Worm (Caenorhabditis elegans): ENCODE results near the gene mks-1.
A peak's percentile ranks its signal among the peaks of the same experiment; 100 is the strongest.

mks-1 gene

DNA sequence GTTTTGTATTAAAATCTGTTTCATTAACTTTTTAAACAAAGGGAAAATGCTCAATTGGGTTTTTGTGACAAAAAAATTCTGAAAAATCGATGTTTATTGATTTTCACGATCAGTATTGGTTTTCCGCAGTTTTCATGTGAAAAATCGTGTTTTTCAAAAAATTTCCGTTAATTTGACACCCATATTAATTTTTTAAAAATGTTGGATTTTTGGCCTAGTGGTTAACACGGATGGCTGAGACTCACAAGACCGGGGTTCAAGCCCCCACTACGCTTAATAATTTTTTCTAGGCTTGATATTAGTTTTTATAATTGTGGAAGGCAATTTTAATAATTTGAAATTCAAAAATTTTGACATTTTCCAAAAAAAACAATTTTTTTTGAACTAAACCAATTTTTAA is 4.6 kb downstream of the mks-1 start:
- TF ChIP-seq lin-38 (GFP tag; IDR thresholded peaks at IDR 0.05) (peak; percentile 17; the same call in 1 of the 2 replicates), aha-1 (tag) (no peak)

DNA sequence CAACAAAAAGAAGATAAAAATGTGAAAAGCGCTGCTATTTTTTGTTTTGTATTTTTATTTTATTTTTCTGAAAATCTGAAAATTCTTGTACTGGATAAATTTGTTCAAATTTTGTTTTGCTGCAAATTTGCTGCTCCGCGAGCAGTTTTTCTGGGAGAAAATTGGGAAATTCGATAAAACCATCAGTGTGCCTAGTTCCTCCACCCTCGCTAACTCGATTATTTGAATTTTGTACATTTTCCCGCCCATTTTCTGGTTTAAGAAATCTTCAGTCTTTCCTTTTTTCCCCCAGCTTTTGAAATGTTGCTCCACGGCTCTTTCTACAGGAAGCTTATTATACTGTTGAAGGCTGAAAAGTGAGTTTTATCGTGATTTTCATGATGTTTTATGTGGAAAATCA is 5.1 kb downstream of the mks-1 start, which contains the start of gene R148.8:
R148.8 (plus strand) TSS at position 301 of the 400 bp plus-strand sequence.
- TF ChIP-seq set-16 (GFP tag; IDR thresholded peaks at IDR 0.05) (no peak), ztf-11 (tag; optimal IDR thresholded peaks at IDR 0.05) (no peak), duxl-1 (tag; optimal IDR thresholded peaks at IDR 0.05; ENCODE audit: poor library complexity) (no peak), hlh-30 (tag; optimal IDR thresholded peaks at IDR 0.05; ENCODE audit: insufficient read depth) (no peak), F49E8.2 (tag; optimal IDR thresholded peaks at IDR 0.05; ENCODE audit: borderline replicate concordance) (no peak), gei-8 (GFP tag; optimal IDR thresholded peaks at IDR 0.05) (no peak), nhr-42 (GFP tag; IDR thresholded peaks at IDR 0.05) (no peak), daf-19 (GFP tag; conservative IDR thresholded peaks at IDR 0.05) (no peak), nhr-6 (tag; optimal IDR thresholded peaks at IDR 0.05) (no peak), saeg-2 (GFP tag; IDR thresholded peaks at IDR 0.05) (no peak), nhr-41 (GFP tag; IDR thresholded peaks at IDR 0.05) (no peak), ceh-32 (tag; optimal IDR thresholded peaks at IDR 0.05; ENCODE audit: poor library complexity) (no peak), tag-97 (GFP tag; IDR thresholded peaks at IDR 0.05) (no peak), cey-2 (tag; optimal IDR thresholded peaks at IDR 0.05; ENCODE audit: borderline replicate concordance, insufficient read depth) (no peak), jun-1 (tag; optimal IDR thresholded peaks at IDR 0.05) (no peak), lin-15B (tag; optimal IDR thresholded peaks at IDR 0.05) (no peak), lin-39 (tag; optimal IDR thresholded peaks at IDR 0.05) (no peak), nhr-28 (tag; optimal IDR thresholded peaks at IDR 0.05) (no peak), mxl-2 (GFP tag; conservative IDR thresholded peaks at IDR 0.05) (no peak), nhr-102 (tag; optimal IDR thresholded peaks at IDR 0.05) (no peak)

DNA sequence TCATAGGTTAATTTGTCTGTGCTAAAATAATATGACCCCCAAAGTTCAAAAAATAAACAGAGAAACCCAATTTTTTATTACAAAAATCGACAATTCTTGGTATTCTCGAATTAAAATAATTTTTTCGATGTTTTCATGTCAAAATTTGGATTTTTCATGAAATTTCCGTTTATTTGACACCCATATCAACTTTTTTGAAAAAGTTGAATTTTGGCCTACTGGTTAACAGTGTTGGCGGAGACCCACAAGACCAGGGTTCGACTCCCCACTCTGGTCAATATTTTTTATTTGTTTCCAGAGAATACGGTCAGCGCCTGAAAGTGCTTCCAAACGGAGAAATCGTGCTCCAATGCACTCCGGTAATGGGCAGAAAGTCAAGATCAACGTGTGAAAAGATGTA is 5.6 kb downstream of the mks-1 start:
- TF ChIP-seq lim-7 (GFP tag; IDR thresholded peaks at IDR 0.05) (0 out of 2 replicates have a peak, but pooled peaks have one; percentile 40), daf-12 (tag; optimal IDR thresholded peaks at IDR 0.05) (no peak), unc-62 (GFP tag; optimal IDR thresholded peaks at IDR 0.05 in 1 of 2) (no peak), unc-62 (tag; optimal IDR thresholded peaks at IDR 0.05) (no peak), mdt-29 (GFP tag; IDR thresholded peaks at IDR 0.05) (peak; percentile 32; the same call in 1 of the 2 replicates), lin-38 (GFP tag; IDR thresholded peaks at IDR 0.05) (peak; percentile 47; the same call in 1 of the 2 replicates)

DNA sequence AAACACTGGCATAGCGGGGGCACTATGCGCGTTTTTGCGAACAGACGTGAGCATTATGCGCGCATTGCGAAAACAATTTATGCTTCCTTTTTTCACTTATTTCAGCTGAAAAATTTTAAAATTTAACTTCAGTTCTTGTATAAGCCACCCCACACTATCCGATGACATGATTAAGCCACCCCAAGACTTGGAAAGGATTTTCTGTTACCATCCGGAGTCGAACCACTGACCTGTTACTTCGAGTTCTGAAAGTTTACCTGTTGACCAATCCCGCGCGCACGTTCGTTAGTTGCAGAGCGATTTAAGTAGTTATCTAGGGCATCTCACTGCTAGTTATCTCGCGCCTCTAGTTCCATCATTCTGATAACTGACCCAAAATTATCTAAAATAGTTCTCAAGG is 6.4 kb downstream of the mks-1 start:
- TF ChIP-seq lim-7 (GFP tag; IDR thresholded peaks at IDR 0.05): 0 out of 2 replicates have a peak, but pooled peaks have one; percentile 22
- TF ChIP-seq arid-1 (GFP tag; conservative IDR thresholded peaks at IDR 0.05): 0 out of 2 replicates have a peak, but pooled peaks have one; percentile 39
- peak; percentile 40 for TF ChIP-seq lin-38 (GFP tag; IDR thresholded peaks at IDR 0.05)
- 0 out of 2 replicates have a peak, but pooled peaks have one; percentile 57 for TF ChIP-seq egl-43 (GFP tag; IDR thresholded peaks at IDR 0.05)
- TF ChIP-seq madf-5 (GFP tag; IDR thresholded peaks at IDR 0.05): 0 out of 4 replicates have a peak, but pooled peaks of 1 of the 2 experiments have one; percentile 10

DNA sequence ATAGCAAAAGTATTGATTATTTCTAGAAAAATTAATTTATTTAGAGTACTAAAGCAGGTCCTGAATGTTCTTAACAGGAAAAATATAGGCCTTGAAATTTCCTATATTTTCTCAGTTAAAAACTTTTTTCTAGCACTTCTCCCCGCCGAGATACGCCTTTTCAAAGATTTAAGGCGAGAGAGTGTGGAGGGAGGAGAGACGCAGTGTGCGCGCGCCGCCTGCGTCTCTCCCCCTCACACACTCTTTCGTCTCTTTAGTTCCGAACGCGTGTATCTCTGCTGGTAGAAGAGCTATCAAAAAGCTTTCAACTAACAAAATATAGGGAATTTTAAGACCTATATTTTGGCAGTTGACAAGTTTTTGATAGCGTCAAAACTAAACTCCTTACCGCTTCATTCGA is 11.8 kb downstream of the mks-1 start:
- TF ChIP-seq Y5F2A.4 (GFP tag; optimal IDR thresholded peaks at IDR 0.05): no peak
- peak; percentile 12; the same call in 1 of the 2 replicates for TF ChIP-seq set-16 (GFP tag; IDR thresholded peaks at IDR 0.05)
- no peak for TF ChIP-seq Y75B8A.6 (GFP tag; IDR thresholded peaks at IDR 0.05)
- TF ChIP-seq aha-1 (tag): peak; percentile 42

Measured in whole organism, L4 larva.